Fruit fly (Drosophila melanogaster): ENCODE measurements around the gene HP1D3csd.
A peak's percentile ranks its signal among the peaks of the same experiment; 100 is the strongest.

HP1D3csd gene

DNA sequence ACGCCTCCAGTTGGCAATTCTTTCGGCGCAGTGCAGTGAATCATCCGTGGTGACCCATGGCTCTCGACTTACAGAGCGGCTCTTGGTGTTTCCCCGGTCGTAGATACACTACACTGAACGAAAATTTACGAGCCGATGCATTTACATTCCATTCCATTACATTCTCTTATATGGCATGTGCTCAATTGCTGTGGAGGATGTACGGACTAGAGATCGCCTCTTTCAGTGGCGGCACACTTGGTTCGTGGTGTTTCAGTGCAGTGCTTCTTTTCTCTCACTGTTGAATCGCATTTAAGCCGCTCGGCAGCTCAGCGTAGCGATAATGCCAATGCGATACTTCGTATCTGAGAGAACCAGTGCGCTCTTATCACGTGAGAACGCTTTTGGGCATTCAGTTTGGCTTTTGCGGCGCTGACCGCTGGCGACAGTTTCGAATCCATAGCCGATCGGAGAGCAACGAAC, 2.4 kb upstream of the HP1D3csd start, which contains the start of gene Mec2 (continued):
- peak; percentile 66 for TF ChIP-seq CG3919 (GFP tag; optimal IDR thresholded peaks at IDR 0.05)
- TF ChIP-seq net (GFP tag; optimal IDR thresholded peaks at IDR 0.05), result peak; percentile 69
- TF ChIP-seq CG8119 (GFP tag; IDR thresholded peaks at IDR 0.05), result peak; percentile 55; the same call in 1 of the 3 replicates
- TF ChIP-seq vri (GFP tag; optimal IDR thresholded peaks at IDR 0.05), result peak; percentile 60
- TF ChIP-seq cyc (GFP tag; optimal IDR thresholded peaks at IDR 0.05), result peak; percentile 72
- no peak for TF ChIP-seq fkh (GFP tag; optimal IDR thresholded peaks at IDR 0.05)
- TF ChIP-seq CG6276 (GFP tag; optimal IDR thresholded peaks at IDR 0.05), result no peak
- peak; percentile 62 for TF ChIP-seq Ets96B (tag; optimal IDR thresholded peaks at IDR 0.05)

DNA sequence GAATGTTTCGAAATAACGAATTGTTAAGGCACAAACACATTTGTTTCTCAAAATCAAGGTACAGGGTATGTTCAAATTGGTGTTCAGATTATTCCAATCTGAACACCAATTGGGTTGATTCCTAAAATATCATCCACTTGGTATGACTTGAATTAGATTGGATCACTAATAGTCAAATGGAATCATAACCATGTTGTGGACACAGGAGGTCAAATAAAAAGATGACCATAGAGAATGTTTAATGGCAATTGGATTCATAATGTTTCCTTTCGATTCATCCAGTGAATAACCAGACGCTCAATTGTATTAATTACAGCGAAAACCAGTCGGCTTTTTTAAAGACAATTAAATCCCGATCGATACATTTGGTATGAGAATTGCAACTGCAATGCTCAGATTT, 1.0 kb downstream of the HP1D3csd start:
- TF ChIP-seq CG3032 (tag; optimal IDR thresholded peaks at IDR 0.05) (no peak), CG6808 (GFP tag; optimal IDR thresholded peaks at IDR 0.05) (no peak), svp (GFP tag) (no peak), Lpt (GFP tag; optimal IDR thresholded peaks at IDR 0.05) (no peak), CG1621 (tag; optimal IDR thresholded peaks at IDR 0.05) (no peak), lz (GFP tag; optimal IDR thresholded peaks at IDR 0.05) (no peak), CG8319 (GFP tag; optimal IDR thresholded peaks at IDR 0.05) (no peak), CG31627 (GFP tag; optimal IDR thresholded peaks at IDR 0.05) (no peak), achi (GFP tag; optimal IDR thresholded peaks at IDR 0.05) (no peak), salr (GFP tag; optimal IDR thresholded peaks at IDR 0.05) (no peak), CG6792 (GFP tag; optimal IDR thresholded peaks at IDR 0.05) (no peak), CG4318 (GFP tag; optimal IDR thresholded peaks at IDR 0.05) (no peak), CG6854 (GFP tag; optimal IDR thresholded peaks at IDR 0.05) (no peak), acj6 (GFP tag; optimal IDR thresholded peaks at IDR 0.05) (no peak), CG6163 (GFP tag; IDR thresholded peaks at IDR 0.05) (no peak), ss (GFP tag; optimal IDR thresholded peaks at IDR 0.05) (no peak), Hr38 (GFP tag; optimal IDR thresholded peaks at IDR 0.05) (no peak), net (GFP tag; optimal IDR thresholded peaks at IDR 0.05) (no peak)

DNA sequence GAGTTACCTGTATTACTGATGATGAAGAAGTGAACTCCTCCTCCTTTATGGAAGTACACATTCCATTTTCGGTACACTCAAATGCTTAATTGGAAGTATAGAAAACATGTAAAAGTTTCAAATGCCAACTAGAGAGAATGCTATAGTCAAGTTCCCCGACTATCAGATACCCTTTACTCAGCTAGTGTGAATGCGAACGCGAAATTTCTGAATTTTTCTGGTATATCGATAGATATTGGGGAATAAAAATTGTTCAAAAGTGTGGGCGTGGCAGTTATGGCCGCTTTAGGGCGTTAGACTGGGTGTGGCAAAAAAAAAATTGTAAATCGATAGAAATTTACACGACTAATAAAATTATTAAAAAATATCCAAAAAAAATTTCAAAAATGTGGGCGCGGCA, 1.6 kb downstream of the HP1D3csd start:
- TF ChIP-seq CG8119 (GFP tag; IDR thresholded peaks at IDR 0.05) (no peak), CG6163 (GFP tag; IDR thresholded peaks at IDR 0.05) (no peak), Ets21C (GFP tag; optimal IDR thresholded peaks at IDR 0.05) (no peak), cyc (GFP tag; optimal IDR thresholded peaks at IDR 0.05) (no peak), Gug (GFP tag; IDR thresholded peaks at IDR 0.05) (no peak), CG3919 (GFP tag; optimal IDR thresholded peaks at IDR 0.05) (no peak), CG10669 (GFP tag; optimal IDR thresholded peaks at IDR 0.05) (no peak), Lpt (GFP tag; optimal IDR thresholded peaks at IDR 0.05) (no peak), CG11902 (GFP tag; optimal IDR thresholded peaks at IDR 0.05) (no peak), Eip75B (GFP tag; optimal IDR thresholded peaks at IDR 0.05) (no peak), CG15336 (GFP tag; IDR thresholded peaks at IDR 0.05) (no peak), acj6 (GFP tag; optimal IDR thresholded peaks at IDR 0.05) (no peak), dsx (GFP tag; optimal IDR thresholded peaks at IDR 0.05; ENCODE audit: poor library complexity, severe bottlenecking) (no peak), vri (GFP tag; optimal IDR thresholded peaks at IDR 0.05) (no peak), achi (GFP tag; optimal IDR thresholded peaks at IDR 0.05) (no peak), ss (GFP tag; optimal IDR thresholded peaks at IDR 0.05) (no peak), pdm3 (GFP tag; optimal IDR thresholded peaks at IDR 0.05) (no peak)

DNA sequence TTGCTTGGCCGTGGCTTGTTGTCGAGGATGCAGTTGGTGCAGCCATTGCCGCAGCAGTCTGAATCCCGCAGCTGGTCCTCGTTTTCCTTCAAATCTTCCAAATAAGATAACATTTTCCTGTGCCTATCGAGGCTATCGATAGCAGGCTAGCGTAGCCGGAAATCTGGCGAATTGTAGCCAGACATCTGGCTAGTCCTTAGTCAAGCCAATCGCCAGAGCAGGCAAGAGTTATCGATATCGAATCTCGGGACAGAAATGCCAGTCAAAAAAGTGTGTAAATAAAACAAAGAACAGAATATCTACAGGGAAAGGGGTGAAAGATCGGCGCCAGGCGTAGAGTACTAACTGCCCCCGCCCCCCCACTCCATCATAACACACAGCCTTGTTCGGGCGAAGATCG, 3.3 kb downstream of the HP1D3csd start, which contains the start of the genes CG7914 and CG14194:
CG7914 (minus strand) TSS at position 113 of the 400 bp plus-strand sequence.
CG14194 (plus strand) TSS at position 220 of the 400 bp plus-strand sequence.
- no peak for TF ChIP-seq CG4318 (GFP tag; optimal IDR thresholded peaks at IDR 0.05)
- TF ChIP-seq fkh (GFP tag; optimal IDR thresholded peaks at IDR 0.05), result peak; percentile 68
- peak; percentile 75 for TF ChIP-seq Sox14 (GFP tag; optimal IDR thresholded peaks at IDR 0.05)
- peak; percentile 39; the same call in 2 of the 3 replicates for TF ChIP-seq CG6163 (GFP tag; IDR thresholded peaks at IDR 0.05)
- no peak for TF ChIP-seq esn (GFP tag; optimal IDR thresholded peaks at IDR 0.05)
- peak in 1 of 2 experiments; percentile 9 for TF ChIP-seq ss (GFP tag; optimal IDR thresholded peaks at IDR 0.05)
- TF ChIP-seq CG1621 (tag; optimal IDR thresholded peaks at IDR 0.05), result peak; percentile 53
- no peak for TF ChIP-seq cyc (GFP tag; optimal IDR thresholded peaks at IDR 0.05)

All from whole organism, prepupa.